Worm (Caenorhabditis elegans) whole organism, midembryonic: Measurements from ENCODE around the gene W04G3.12.

ENCODE experiments used
- T22C8.4 ChIP-seq: fragments of 200-800 bp; sonication (Bioruptor generic); IDR thresholded peaks from 2 replicates; pipeline ENCODE4 v1.3.6; 2022; ENCODE audit warnings: missing genetic modification characterization, missing compliant biosample characterization
- cog-1 ChIP-seq: sonication (generic microtip); optimal IDR thresholded peaks from 2 replicates; lab custom pipeline; 2016; ENCODE audit warnings: missing genetic modification characterization, missing compliant biosample characterization
- flt-1 ChIP-seq: fragments of 200-800 bp; sonication (Bioruptor generic); IDR thresholded peaks from 2 replicates; pipeline ENCODE4 v1.3.6; 2022; ENCODE audit warnings: missing genetic modification characterization, missing compliant biosample characterization
- klf-2 ChIP-seq: fragments of 200-800 bp; sonication (Bioruptor generic); conservative IDR thresholded peaks from 2 replicates; pipeline ENCODE4 v1.3.6; 2022; ENCODE audit warnings: missing genetic modification reagents, missing genetic modification characterization, missing compliant biosample characterization
- med-1 ChIP-seq: sonication (generic microtip); optimal IDR thresholded peaks from 2 replicates; lab custom pipeline; 2017; ENCODE audit warnings: missing genetic modification characterization, mild to moderate bottlenecking, missing compliant biosample characterization, antibody characterized with exemption, missing genetic modification reagents; ENCODE audit not compliant: insufficient read depth
- ref-1 ChIP-seq: fragments of 200-800 bp; sonication (Bioruptor generic); conservative IDR thresholded peaks from 2 replicates; pipeline ENCODE4 v1.3.6; 2022; ENCODE audit warnings: missing genetic modification reagents, missing genetic modification characterization, missing compliant biosample characterization
- tab-1 ChIP-seq: fragments of 200-800 bp; sonication (Bioruptor generic); IDR thresholded peaks from 2 replicates; pipeline ENCODE4 v1.3.6; 2022; ENCODE audit warnings: missing genetic modification characterization, missing compliant biosample characterization
- ztf-23 ChIP-seq: fragments of 200-800 bp; sonication (Bioruptor generic); IDR thresholded peaks from 2 replicates; pipeline ENCODE4 v1.3.6; 2022; ENCODE audit warnings: missing genetic modification reagents, missing genetic modification characterization, missing compliant biosample characterization
- ztf-29 ChIP-seq: fragments of 200-800 bp; sonication (Bioruptor generic); IDR thresholded peaks from 2 replicates; pipeline ENCODE4 v1.3.6; 2022; ENCODE audit warnings: missing genetic modification reagents, missing genetic modification characterization, missing compliant biosample characterization

The W04G3.12 gene

ce11 chrX:11057028-11057427 is 19.6 kb downstream of the W04G3.12 start, which contains the start of gene lpr-3:
Gene lpr-3 (plus strand): TSS chrX:11057401.
- no peak for TF ChIP-seq ref-1 (GFP tag; lab: Robert Waterston, UW)
- no peak for TF ChIP-seq tab-1 (GFP tag; lab: Robert Waterston, UW)
- no peak for TF ChIP-seq T22C8.4 (GFP tag; lab: Robert Waterston, UW)
- TF ChIP-seq flt-1 (GFP tag; lab: Robert Waterston, UW): no peak
- no peak for TF ChIP-seq ztf-23 (GFP tag; lab: Robert Waterston, UW)
- TF ChIP-seq med-1 (GFP tag; lab: Kevin White, UChicago): no peak
- TF ChIP-seq klf-2 (GFP tag; lab: Robert Waterston, UW): no peak
- no peak for TF ChIP-seq cog-1 (tag; lab: Kevin White, UChicago)
- no peak for TF ChIP-seq ztf-29 (GFP tag; lab: Robert Waterston, UW)

- no peak for TF ChIP-seq med-1 (GFP tag; lab: Kevin White, UChicago)
- TF ChIP-seq T22C8.4 (GFP tag; lab: Robert Waterston, UW): no peak
- no peak for TF ChIP-seq ztf-29 (GFP tag; lab: Robert Waterston, UW)
- no peak for TF ChIP-seq ztf-23 (GFP tag; lab: Robert Waterston, UW)
- TF ChIP-seq cog-1 (tag; lab: Kevin White, UChicago): no peak
- TF ChIP-seq flt-1 (GFP tag; lab: Robert Waterston, UW): no peak
- TF ChIP-seq klf-2 (GFP tag; lab: Robert Waterston, UW): no peak
- TF ChIP-seq tab-1 (GFP tag; lab: Robert Waterston, UW): no peak
- TF ChIP-seq ref-1 (GFP tag; lab: Robert Waterston, UW): no peak
Observed at ce11 chrX:11053615-11054014, 23.0 kb downstream of the W04G3.12 start, which contains the start of gene C09F12.2. Gene C09F12.2 (plus strand): TSS chrX:11053915.

ce11 chrX:11050335-11050734 is 26.3 kb downstream of the W04G3.12 start:
- TF ChIP-seq ztf-23 (GFP tag; lab: Robert Waterston, UW) (no peak), flt-1 (GFP tag; lab: Robert Waterston, UW) (no peak), ref-1 (GFP tag; lab: Robert Waterston, UW) (no peak), med-1 (GFP tag; lab: Kevin White, UChicago) (no peak), T22C8.4 (GFP tag; lab: Robert Waterston, UW) (no peak), tab-1 (GFP tag; lab: Robert Waterston, UW) (no peak), cog-1 (tag; lab: Kevin White, UChicago) (no peak), ztf-29 (GFP tag; lab: Robert Waterston, UW) (no peak), klf-2 (GFP tag; lab: Robert Waterston, UW) (no peak)

ce11 chrX:11047183-11047582 is 29.4 kb downstream of the W04G3.12 start, which contains the start of gene clc-1:
Gene clc-1 (plus strand): TSS chrX:11047446.
- TF ChIP-seq ztf-29 (GFP tag; lab: Robert Waterston, UW) (no peak), tab-1 (GFP tag; lab: Robert Waterston, UW) (no peak), ztf-23 (GFP tag; lab: Robert Waterston, UW) (no peak), klf-2 (GFP tag; lab: Robert Waterston, UW) (no peak), cog-1 (tag; lab: Kevin White, UChicago) (no peak), flt-1 (GFP tag; lab: Robert Waterston, UW) (no peak), med-1 (GFP tag; lab: Kevin White, UChicago) (no peak)

ce11 chrX:11042777-11043176 is 33.8 kb downstream of the W04G3.12 start, which contains the start of gene C09F12.3:
Gene C09F12.3 (minus strand): TSS chrX:11042877.
- TF ChIP-seq ztf-29 (GFP tag; lab: Robert Waterston, UW) (no peak), T22C8.4 (GFP tag; lab: Robert Waterston, UW) (no peak), ref-1 (GFP tag; lab: Robert Waterston, UW) (no peak), tab-1 (GFP tag; lab: Robert Waterston, UW) (no peak), cog-1 (tag; lab: Kevin White, UChicago) (no peak), flt-1 (GFP tag; lab: Robert Waterston, UW) (no peak), med-1 (GFP tag; lab: Kevin White, UChicago) (no peak), ztf-23 (GFP tag; lab: Robert Waterston, UW) (no peak), klf-2 (GFP tag; lab: Robert Waterston, UW) (no peak)

ce11 chrX:11038221-11038620 is 38.4 kb downstream of the W04G3.12 start:
- TF ChIP-seq T22C8.4 (GFP tag; lab: Robert Waterston, UW) (no peak), flt-1 (GFP tag; lab: Robert Waterston, UW) (no peak), cog-1 (tag; lab: Kevin White, UChicago) (no peak), ztf-23 (GFP tag; lab: Robert Waterston, UW) (no peak), klf-2 (GFP tag; lab: Robert Waterston, UW) (no peak), tab-1 (GFP tag; lab: Robert Waterston, UW) (no peak), ztf-29 (GFP tag; lab: Robert Waterston, UW) (no peak), med-1 (GFP tag; lab: Kevin White, UChicago) (no peak), ref-1 (GFP tag; lab: Robert Waterston, UW) (no peak)

- no peak for TF ChIP-seq cog-1 (tag; lab: Kevin White, UChicago)
- TF ChIP-seq ztf-29 (GFP tag; lab: Robert Waterston, UW): no peak
- TF ChIP-seq ref-1 (GFP tag; lab: Robert Waterston, UW): no peak
- TF ChIP-seq med-1 (GFP tag; lab: Kevin White, UChicago): no peak
- TF ChIP-seq flt-1 (GFP tag; lab: Robert Waterston, UW): no peak
- no peak for TF ChIP-seq ztf-23 (GFP tag; lab: Robert Waterston, UW)
- no peak for TF ChIP-seq klf-2 (GFP tag; lab: Robert Waterston, UW)
- TF ChIP-seq tab-1 (GFP tag; lab: Robert Waterston, UW): no peak
- TF ChIP-seq T22C8.4 (GFP tag; lab: Robert Waterston, UW): no peak
Observed at ce11 chrX:11036114-11037087, 40.2 kb downstream of the W04G3.12 start.

- TF ChIP-seq ztf-29 (GFP tag; lab: Robert Waterston, UW) (no peak), klf-2 (GFP tag; lab: Robert Waterston, UW) (no peak), ref-1 (GFP tag; lab: Robert Waterston, UW) (no peak), cog-1 (tag; lab: Kevin White, UChicago) (no peak), ztf-23 (GFP tag; lab: Robert Waterston, UW) (no peak), T22C8.4 (GFP tag; lab: Robert Waterston, UW) (no peak), tab-1 (GFP tag; lab: Robert Waterston, UW) (no peak), med-1 (GFP tag; lab: Kevin White, UChicago) (no peak)
Observed at ce11 chrX:11035563-11035962, 41.0 kb downstream of the W04G3.12 start.
